Fruit fly (Drosophila melanogaster) whole organism, prepupa: ENCODE data around the gene Dnaaf5.

Source experiments
- Blimp-1 ChIP-seq: fragments of 200-800 bp; sonication (Bioruptor generic); optimal IDR thresholded peaks from 3 replicates; lab custom pipeline; 2017; ENCODE audit warnings: missing biosample characterization, missing genetic modification characterization, mild to moderate bottlenecking, moderate library complexity, missing genetic modification reagents
- CG10669 ChIP-seq: fragments of 200-800 bp; sonication (Bioruptor generic); optimal IDR thresholded peaks from 3 replicates; lab custom pipeline; 2018; ENCODE audit warnings: missing biosample characterization, mild to moderate bottlenecking, missing genetic modification characterization, moderate library complexity
- CG11762 ChIP-seq: fragments of 200-800 bp; sonication (Bioruptor generic); optimal IDR thresholded peaks from 3 replicates; lab custom pipeline; 2016; ENCODE audit warnings: missing biosample characterization, missing genetic modification characterization; ENCODE audit not compliant: insufficient read depth
- CG11902 ChIP-seq: fragments of 200-800 bp; sonication (Bioruptor generic); optimal IDR thresholded peaks from 3 replicates; lab custom pipeline; 2016; ENCODE audit warnings: missing biosample characterization, missing genetic modification characterization
- CG15336 ChIP-seq: fragments of 200-800 bp; sonication (Bioruptor generic); IDR thresholded peaks from 2 replicates; pipeline ENCODE4 v1.3.6; 2022; ENCODE audit warnings: missing biosample characterization, missing genetic modification characterization
- CG16779 ChIP-seq: fragments of 200-800 bp; sonication (Bioruptor generic); optimal IDR thresholded peaks from 3 replicates; lab custom pipeline; 2017; ENCODE audit warnings: missing biosample characterization, mild to moderate bottlenecking, missing genetic modification characterization
- CG3032 ChIP-seq: fragments of 200-800 bp; optimal IDR thresholded peaks from 2 replicates; lab custom pipeline; 2019; ENCODE audit warnings: missing biosample characterization, mild to moderate bottlenecking, missing genetic modification characterization, moderate library complexity
- CG34406 ChIP-seq: fragments of 200-800 bp; sonication (Bioruptor generic); optimal IDR thresholded peaks from 3 replicates; lab custom pipeline; 2016; ENCODE audit warnings: missing biosample characterization, missing genetic modification characterization
- CG3919 ChIP-seq: fragments of 200-800 bp; sonication (Bioruptor generic); optimal IDR thresholded peaks from 3 replicates; lab custom pipeline; 2016; ENCODE audit warnings: missing biosample characterization, missing genetic modification characterization
- CG6163 ChIP-seq: fragments of 200-800 bp; sonication (Bioruptor generic); IDR thresholded peaks from 3 replicates; pipeline ENCODE4 v1.3.6; 2022; ENCODE audit warnings: missing biosample characterization, missing genetic modification characterization
- CG6276 ChIP-seq: fragments of 200-800 bp; sonication (Bioruptor generic); optimal IDR thresholded peaks from 2 replicates; lab custom pipeline; 2017; ENCODE audit warnings: missing biosample characterization, mild to moderate bottlenecking, missing genetic modification characterization
- CG6854 ChIP-seq: fragments of 200-800 bp; sonication (Bioruptor generic); optimal IDR thresholded peaks from 2 replicates; lab custom pipeline; 2017; ENCODE audit warnings: missing biosample characterization, mild to moderate bottlenecking, missing genetic modification characterization
- CG7368 ChIP-seq: fragments of 200-800 bp; sonication (Bioruptor generic); optimal IDR thresholded peaks from 3 replicates; lab custom pipeline; 2016; ENCODE audit warnings: missing biosample characterization, missing genetic modification characterization
- CG8119 ChIP-seq: fragments of 200-800 bp; sonication (Bioruptor generic); IDR thresholded peaks from 3 replicates; pipeline ENCODE4 v1.3.6; 2022; ENCODE audit warnings: missing biosample characterization, missing genetic modification characterization
- CG8632 ChIP-seq: fragments of 200-800 bp; sonication (Bioruptor generic); optimal IDR thresholded peaks from 3 replicates; lab custom pipeline; 2016; ENCODE audit warnings: missing biosample characterization, missing genetic modification characterization
- CG9139 ChIP-seq: fragments of 200-800 bp; sonication (Bioruptor generic); optimal IDR thresholded peaks from 3 replicates; lab custom pipeline; 2017; ENCODE audit warnings: missing biosample characterization, mild to moderate bottlenecking, missing genetic modification characterization
- Eip75B ChIP-seq: fragments of 200-800 bp; sonication (Bioruptor generic); optimal IDR thresholded peaks from 3 replicates; lab custom pipeline; 2016; ENCODE audit warnings: missing biosample characterization, missing genetic modification characterization
- Eip93F ChIP-seq: fragments of 200-800 bp; sonication (Bioruptor generic); optimal IDR thresholded peaks from 2 replicates; lab custom pipeline; 2016; ENCODE audit warnings: missing biosample characterization, mild to moderate bottlenecking, missing genetic modification characterization
- Ets21C ChIP-seq: fragments of 200-800 bp; sonication (Bioruptor generic); optimal IDR thresholded peaks from 3 replicates; lab custom pipeline; 2016; ENCODE audit warnings: missing biosample characterization, missing genetic modification characterization
- Gug ChIP-seq: fragments of 200-800 bp; sonication (Bioruptor generic); IDR thresholded peaks from 2 replicates; pipeline ENCODE4 v1.3.6; 2022; ENCODE audit warnings: missing biosample characterization, missing genetic modification characterization
- Hr39 ChIP-seq: fragments of 200-800 bp; sonication (Bioruptor generic); optimal IDR thresholded peaks from 2 replicates; lab custom pipeline; 2016; ENCODE audit warnings: missing biosample characterization, missing genetic modification characterization
- Hr4 ChIP-seq: fragments of 200-800 bp; sonication (Bioruptor generic); optimal IDR thresholded peaks from 3 replicates; lab custom pipeline; 2016; ENCODE audit warnings: missing biosample characterization, missing genetic modification characterization
- Lpt ChIP-seq: fragments of 200-800 bp; sonication (Bioruptor generic); optimal IDR thresholded peaks from 3 replicates; lab custom pipeline; 2016; ENCODE audit warnings: missing biosample characterization, missing genetic modification characterization
- Met ChIP-seq: fragments of 200-800 bp; sonication (Bioruptor generic); optimal IDR thresholded peaks from 3 replicates; lab custom pipeline; 2016; ENCODE audit warnings: missing biosample characterization, missing genetic modification characterization
- OdsH ChIP-seq: fragments of 200-800 bp; sonication (Bioruptor generic); optimal IDR thresholded peaks from 3 replicates; lab custom pipeline; 2016; ENCODE audit warnings: missing biosample characterization, missing genetic modification characterization
- Smox ChIP-seq: fragments of 200-800 bp; sonication (Bioruptor generic); optimal IDR thresholded peaks from 3 replicates; lab custom pipeline; 2016; ENCODE audit warnings: missing biosample characterization, missing genetic modification characterization
- Sox14 ChIP-seq: fragments of 200-800 bp; sonication (Bioruptor generic); optimal IDR thresholded peaks from 3 replicates; lab custom pipeline; 2016; ENCODE audit warnings: missing biosample characterization, missing genetic modification characterization
- achi ChIP-seq: fragments of 200-800 bp; sonication (Bioruptor generic); optimal IDR thresholded peaks from 3 replicates; lab custom pipeline; 2016; ENCODE audit warnings: missing biosample characterization, missing genetic modification characterization
- cyc ChIP-seq: fragments of 200-800 bp; sonication (Bioruptor generic); optimal IDR thresholded peaks from 3 replicates; lab custom pipeline; 2016; ENCODE audit warnings: missing biosample characterization, missing genetic modification characterization
- eg ChIP-seq: fragments of 200-800 bp; sonication (Bioruptor generic); IDR thresholded peaks from 3 replicates; pipeline ENCODE4 v1.3.6; 2022; ENCODE audit warnings: missing biosample characterization, missing genetic modification characterization
- esn ChIP-seq: fragments of 200-800 bp; sonication (Bioruptor generic); optimal IDR thresholded peaks from 2 replicates; lab custom pipeline; 2016; ENCODE audit warnings: missing biosample characterization, mild to moderate bottlenecking, missing genetic modification characterization, moderate library complexity
- lz ChIP-seq: fragments of 200-800 bp; sonication (Bioruptor generic); optimal IDR thresholded peaks from 3 replicates; lab custom pipeline; 2016; ENCODE audit warnings: missing biosample characterization, missing genetic modification characterization
- net ChIP-seq: fragments of 200-800 bp; sonication (Bioruptor generic); optimal IDR thresholded peaks from 3 replicates; lab custom pipeline; 2016; ENCODE audit warnings: missing biosample characterization, missing genetic modification characterization
- pdm3 ChIP-seq: fragments of 200-800 bp; sonication (Bioruptor generic); optimal IDR thresholded peaks from 3 replicates; lab custom pipeline; 2016; ENCODE audit warnings: missing biosample characterization, missing genetic modification characterization
- spab ChIP-seq: fragments of 200-800 bp; sonication (Bioruptor generic); optimal IDR thresholded peaks from 2 replicates; lab custom pipeline; 2017; ENCODE audit warnings: missing biosample characterization, mild to moderate bottlenecking, missing genetic modification characterization, missing genetic modification reagents
- topi ChIP-seq: fragments of 200-800 bp; sonication (Bioruptor generic); optimal IDR thresholded peaks from 3 replicates; lab custom pipeline; 2016; ENCODE audit warnings: missing biosample characterization, missing genetic modification characterization

Dnaaf5 gene

DNA sequence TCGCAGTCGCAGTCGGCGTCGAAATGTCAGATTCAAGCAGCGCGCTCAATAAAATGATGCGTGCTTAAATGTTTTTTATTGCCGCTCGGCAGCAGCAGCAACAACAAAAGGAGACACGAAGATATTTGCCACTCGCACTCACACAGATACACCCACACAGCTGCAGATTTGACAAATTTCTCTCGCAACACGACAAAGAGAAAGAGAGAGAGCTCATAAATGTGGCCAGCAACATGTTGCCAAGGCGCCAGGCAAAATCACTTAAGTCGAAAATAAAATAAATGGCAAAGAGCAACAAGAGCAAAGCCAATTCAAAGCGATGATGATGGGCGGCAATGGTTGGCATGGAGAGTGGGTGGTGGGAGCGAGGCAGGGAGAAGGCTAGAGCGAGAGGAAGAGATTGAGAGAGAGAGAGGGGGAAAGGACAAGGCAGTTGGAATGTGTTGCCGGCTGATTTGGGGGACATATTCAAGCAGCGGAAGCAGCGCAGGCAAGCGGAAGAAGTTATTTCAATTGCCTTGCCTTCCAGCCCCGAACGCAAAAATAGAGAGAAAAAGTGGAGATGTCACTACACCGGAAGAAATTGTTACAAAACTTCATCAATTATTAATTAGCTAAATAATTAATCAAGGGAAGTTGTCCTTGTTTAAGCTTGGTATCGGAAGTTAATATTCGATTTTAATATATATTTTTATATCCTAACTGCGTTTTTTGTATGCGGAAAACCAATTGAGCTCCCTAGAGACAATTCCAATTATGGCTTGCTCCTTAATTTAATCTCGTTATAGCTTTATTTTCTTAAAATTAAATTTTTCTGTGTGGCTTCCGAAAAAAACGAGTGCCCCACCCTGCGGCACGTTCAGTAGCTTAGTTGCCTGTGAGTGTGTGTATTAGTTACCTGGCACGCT, 14.5 kb downstream of the Dnaaf5 start (continued):
- TF ChIP-seq achi (GFP tag; lab: Kevin White, UChicago), result peak; percentile 47
- TF ChIP-seq Ets21C (GFP tag; lab: Kevin White, UChicago), result no peak
- TF ChIP-seq pdm3, result peak; percentile 60
- no peak for TF ChIP-seq Eip93F
- peak; percentile 23 for TF ChIP-seq topi
- TF ChIP-seq CG8119 (GFP tag; lab: Robert Waterston, UW), result peak; percentile 55
- peak; percentile 34 for TF ChIP-seq CG10669
- TF ChIP-seq CG6163 (GFP tag; lab: Robert Waterston, UW), result 0 out of 3 replicates have a peak, but pooled peaks have one; percentile 5
- TF ChIP-seq CG11902 (GFP tag; lab: Kevin White, UChicago), result no peak
- TF ChIP-seq Blimp-1 (GFP tag; lab: Kevin White, UChicago), result no peak
- TF ChIP-seq CG3919, result peak; percentile 45
- peak; percentile 11 for TF ChIP-seq Smox
- peak; percentile 8 for TF ChIP-seq spab (GFP tag; lab: Kevin White, UChicago)
- peak; percentile 54 for TF ChIP-seq OdsH (GFP tag; lab: Kevin White, UChicago)
- TF ChIP-seq CG6276 (GFP tag; lab: Kevin White, UChicago), result peak; percentile 26
- peak; percentile 35 for TF ChIP-seq esn (GFP tag; lab: Kevin White, UChicago)
- no peak for TF ChIP-seq CG8632 (GFP tag; lab: Kevin White, UChicago)
- peak; percentile 26 for TF ChIP-seq CG34406 (GFP tag; lab: Kevin White, UChicago)
- no peak for TF ChIP-seq CG16779 (tag; lab: Kevin White, UChicago)
- no peak for TF ChIP-seq CG11762 (GFP tag; lab: Kevin White, UChicago)
- no peak for TF ChIP-seq Lpt (GFP tag; lab: Kevin White, UChicago)
- no peak for TF ChIP-seq Hr39 (GFP tag; lab: Kevin White, UChicago)
- TF ChIP-seq Gug (GFP tag; lab: Robert Waterston, UW), result no peak
- TF ChIP-seq, all 60 proteins: peak for 37

DNA sequence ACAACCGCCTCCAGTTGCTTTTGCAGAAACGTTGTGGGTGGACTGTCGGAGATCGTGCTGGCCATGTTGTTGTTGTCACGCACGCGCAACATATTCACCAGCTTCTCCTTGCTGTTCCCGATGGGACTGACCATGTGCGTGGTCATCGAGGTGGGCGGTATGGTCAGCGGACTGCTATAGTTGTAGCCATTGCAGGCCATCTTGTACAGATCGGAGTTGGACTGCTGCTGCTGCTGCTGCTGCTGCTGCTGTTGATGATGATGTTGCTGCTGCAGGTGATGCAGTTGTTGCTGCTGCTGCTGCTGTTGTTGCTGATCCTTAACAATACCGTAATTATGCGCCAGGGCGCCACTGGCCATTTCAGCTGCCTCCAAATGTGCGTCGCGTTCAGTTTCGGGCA, 16.8 kb downstream of the Dnaaf5 start:
- TF ChIP-seq CG6163 (GFP tag; lab: Robert Waterston, UW), result no peak
- TF ChIP-seq Hr4 (GFP tag; lab: Kevin White, UChicago), result no peak
- TF ChIP-seq CG3919, result no peak
- no peak for TF ChIP-seq CG15336 (GFP tag; lab: Robert Waterston, UW)
- TF ChIP-seq CG6854 (GFP tag; lab: Kevin White, UChicago), result no peak
- no peak for TF ChIP-seq CG7368
- no peak for TF ChIP-seq OdsH (GFP tag; lab: Kevin White, UChicago)
- no peak for TF ChIP-seq Smox
- no peak for TF ChIP-seq Met (GFP tag; lab: Kevin White, UChicago)
- no peak for TF ChIP-seq lz (GFP tag; lab: Kevin White, UChicago)
- TF ChIP-seq net (GFP tag; lab: Kevin White, UChicago), result no peak
- no peak for TF ChIP-seq Blimp-1 (GFP tag; lab: Kevin White, UChicago)

DNA sequence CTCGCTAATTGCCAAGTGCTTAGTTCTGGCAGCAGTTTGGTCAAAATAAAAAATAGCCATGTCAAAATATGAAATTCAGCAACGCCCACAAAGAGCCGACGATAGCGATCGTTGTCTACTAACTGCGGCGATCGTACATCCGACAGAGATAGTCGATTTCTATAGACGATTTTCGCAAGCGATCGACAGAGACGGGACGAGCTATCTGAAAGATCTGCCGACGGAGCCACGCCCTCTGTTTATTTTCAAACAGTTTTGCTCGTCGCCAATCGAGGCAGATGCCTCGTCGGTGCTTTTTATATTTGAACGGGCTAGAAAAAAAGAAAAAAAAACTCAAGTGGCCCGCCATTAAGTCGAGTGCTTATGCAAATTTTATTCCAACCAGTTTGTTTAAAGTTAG, 26.1 kb downstream of the Dnaaf5 start:
- TF ChIP-seq CG6163 (GFP tag; lab: Robert Waterston, UW), result 0 out of 3 replicates have a peak, but pooled peaks have one; percentile 17
- no peak for TF ChIP-seq esn (GFP tag; lab: Kevin White, UChicago)
- TF ChIP-seq, all 60 proteins: peak for 1

DNA sequence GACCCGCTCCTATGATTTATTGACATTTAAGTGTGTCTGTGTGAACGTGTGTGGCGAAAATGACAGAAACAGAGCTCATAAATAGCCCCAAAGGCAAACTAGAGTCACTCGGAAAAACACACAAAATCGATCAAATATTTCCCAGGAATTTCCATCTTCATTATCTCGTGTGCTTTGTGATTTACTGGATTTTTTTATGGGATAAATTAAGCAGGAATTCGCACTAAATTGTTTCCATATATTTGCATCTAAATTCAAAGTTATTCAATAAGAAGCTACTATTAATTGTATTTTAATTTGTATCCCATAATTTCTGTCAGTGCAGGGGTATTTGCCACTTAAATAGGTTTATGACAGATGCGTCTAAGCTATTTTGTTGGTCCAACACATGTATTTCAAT, 28.9 kb downstream of the Dnaaf5 start:
- TF ChIP-seq CG34406 (GFP tag; lab: Kevin White, UChicago) (no peak), CG15336 (GFP tag; lab: Robert Waterston, UW) (0 out of 2 replicates have a peak, but pooled peaks have one; percentile 11)

DNA sequence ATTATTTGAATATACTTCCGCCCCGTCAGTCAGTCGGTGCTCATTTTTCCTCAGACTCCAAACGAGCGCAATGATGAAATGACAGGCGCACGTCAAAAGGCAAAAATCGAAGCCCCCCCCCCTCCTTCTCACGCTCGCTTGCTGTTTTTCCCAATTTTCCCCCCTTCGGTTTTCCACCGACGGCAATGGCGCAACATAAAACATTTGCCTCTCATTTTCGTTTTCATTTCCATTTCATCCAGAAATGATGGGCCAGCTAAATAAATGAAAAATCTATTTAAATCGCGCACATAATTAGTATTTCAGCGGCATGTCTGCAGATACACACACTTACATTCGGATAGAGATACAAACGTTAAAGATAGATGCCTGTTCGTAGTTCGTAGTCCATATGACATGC, 30.1 kb downstream of the Dnaaf5 start:
- no peak for TF ChIP-seq CG16779 (tag; lab: Kevin White, UChicago)
- no peak for TF ChIP-seq cyc (GFP tag; lab: Kevin White, UChicago)
- TF ChIP-seq CG3032 (tag; lab: Kevin White, UChicago), result no peak
- no peak for TF ChIP-seq CG9139 (GFP tag; lab: Kevin White, UChicago)
- no peak for TF ChIP-seq Eip75B (GFP tag; lab: Kevin White, UChicago)
- no peak for TF ChIP-seq CG3919
- TF ChIP-seq eg, result no peak
- no peak for TF ChIP-seq Hr4 (GFP tag; lab: Kevin White, UChicago)
- no peak for TF ChIP-seq Sox14 (GFP tag; lab: Kevin White, UChicago)
- TF ChIP-seq CG11902 (GFP tag; lab: Kevin White, UChicago), result no peak
- TF ChIP-seq pdm3, result no peak
- no peak for TF ChIP-seq Ets21C (GFP tag; lab: Kevin White, UChicago)
- TF ChIP-seq achi (GFP tag; lab: Kevin White, UChicago), result no peak
- TF ChIP-seq net (GFP tag; lab: Kevin White, UChicago), result no peak
- no peak for TF ChIP-seq CG15336 (GFP tag; lab: Robert Waterston, UW)
- TF ChIP-seq, all 60 proteins: peak for 0
